Fruit fly (Drosophila melanogaster): ENCODE results near the gene sgg.

The sgg gene

DNA sequence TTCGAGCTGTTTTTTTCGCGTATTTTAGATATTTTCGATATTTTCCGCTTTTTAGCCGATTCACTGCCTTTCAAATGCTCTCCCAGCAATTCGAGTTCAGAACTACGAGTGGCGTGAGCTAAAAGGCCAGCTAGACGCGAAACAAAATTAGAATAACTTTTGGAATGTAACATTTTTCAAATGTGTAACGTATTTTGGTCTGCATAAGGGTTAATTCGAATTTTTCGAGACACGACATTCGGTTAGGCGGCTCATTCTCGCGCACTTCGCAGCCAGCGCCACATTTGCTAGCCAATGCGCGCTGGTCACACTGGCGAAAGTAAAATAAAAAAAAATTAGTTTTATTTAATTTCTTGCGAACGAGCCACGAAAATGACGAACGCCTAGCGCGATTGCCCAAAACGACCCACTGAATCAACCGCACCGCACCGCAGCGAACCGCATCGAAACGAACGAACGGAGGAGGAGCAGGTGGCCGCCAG lies 9.2 kb upstream of the sgg start, which contains the start of the genes brv3 and Pi4KIIIalpha (continued):
- TF ChIP-seq CG14667 (GFP tag; IDR thresholded peaks at IDR 0.05) (no peak), phol (tag; optimal IDR thresholded peaks at IDR 0.05) (peak; percentile 42), CG10431 (GFP tag; optimal IDR thresholded peaks at IDR 0.05) (no peak), CG13624 (GFP tag; optimal IDR thresholded peaks at IDR 0.05) (peak; percentile 4), Dref (GFP tag; IDR thresholded peaks at IDR 0.05) (peak; percentile 52), Gug (GFP tag; IDR thresholded peaks at IDR 0.05) (no peak), CG15514 (GFP tag; optimal IDR thresholded peaks at IDR 0.05) (peak; percentile 39), pfk (GFP tag; optimal IDR thresholded peaks at IDR 0.05) (no peak), CG11560 (tag; IDR thresholded peaks at IDR 0.05) (peak; percentile 62; the same call in 1 of the 3 replicates), crc (GFP tag; optimal IDR thresholded peaks at IDR 0.05) (no peak), Rfx (GFP tag; IDR thresholded peaks at IDR 0.05) (peak; percentile 40), CG7987 (GFP tag; optimal IDR thresholded peaks at IDR 0.05) (no peak), Dek (tag; optimal IDR thresholded peaks at IDR 0.05) (peak; percentile 8), Rx (GFP tag; IDR thresholded peaks at IDR 0.05) (no peak), NFAT (GFP tag; IDR thresholded peaks at IDR 0.05) (no peak), CG4730 (GFP tag; IDR thresholded peaks at IDR 0.05) (no peak), CG9609 (GFP tag; optimal IDR thresholded peaks at IDR 0.05) (no peak), her (GFP tag; optimal IDR thresholded peaks at IDR 0.05) (peak; percentile 99), CG18619 (GFP tag; optimal IDR thresholded peaks at IDR 0.05) (no peak), CG10959 (GFP tag; IDR thresholded peaks at IDR 0.05) (peak; percentile 99), slou (GFP tag; optimal IDR thresholded peaks at IDR 0.05) (no peak), CG12744 (GFP tag; optimal IDR thresholded peaks at IDR 0.05) (no peak), Bgb (GFP tag; IDR thresholded peaks at IDR 0.05; ENCODE audit: partially characterized antibody) (peak; percentile 40; the same call in 1 of the 2 replicates), sim (GFP tag; IDR thresholded peaks at IDR 0.05) (no peak), bigmax (GFP tag; optimal IDR thresholded peaks at IDR 0.05) (no peak), hkb (optimal IDR thresholded peaks at IDR 0.05) (no peak), hkb (GFP tag; IDR thresholded peaks at IDR 0.05) (no peak), CG3065 (GFP tag; optimal IDR thresholded peaks at IDR 0.05) (no peak), Atf3 (GFP tag; optimal IDR thresholded peaks at IDR 0.05) (no peak), Dp (GFP tag; optimal IDR thresholded peaks at IDR 0.05) (peak; percentile 71), HHEX (GFP tag; optimal IDR thresholded peaks at IDR 0.05) (no peak), lmd (GFP tag; IDR thresholded peaks at IDR 0.05) (no peak), hbn (GFP tag; IDR thresholded peaks at IDR 0.05; ENCODE audit: partially characterized antibody) (peak; percentile 23; the same call in 1 of the 2 replicates), E2f2 (GFP tag; IDR thresholded peaks at IDR 0.05) (peak; percentile 82), CG17359 (tag; optimal IDR thresholded peaks at IDR 0.05) (peak; percentile 69), toy (GFP tag; IDR thresholded peaks at IDR 0.05) (no peak), oc (tag; optimal IDR thresholded peaks at IDR 0.05) (no peak), CG2116 (GFP tag; optimal IDR thresholded peaks at IDR 0.05) (peak; percentile 53), Side (GFP tag; optimal IDR thresholded peaks at IDR 0.05) (no peak), cas (GFP tag; IDR thresholded peaks at IDR 0.05) (no peak), nmo (GFP tag; optimal IDR thresholded peaks at IDR 0.05) (peak; percentile 33), HmgD (GFP tag; optimal IDR thresholded peaks at IDR 0.05) (no peak), kay (GFP tag; optimal IDR thresholded peaks at IDR 0.05) (no peak), MESR4 (GFP tag; optimal IDR thresholded peaks at IDR 0.05) (peak; percentile 85), Ets97D (GFP tag; optimal IDR thresholded peaks at IDR 0.05) (peak; percentile 14), ERR (GFP tag; optimal IDR thresholded peaks at IDR 0.05) (no peak), chinmo (GFP tag; IDR thresholded peaks at IDR 0.05; ENCODE audit: partially characterized antibody) (0 out of 4 replicates have a peak, but pooled peaks have one; percentile 34), CG8089 (GFP tag; optimal IDR thresholded peaks at IDR 0.05) (no peak), CG17186 (GFP tag; optimal IDR thresholded peaks at IDR 0.05) (peak; percentile 22), Sin3A (optimal IDR thresholded peaks at IDR 0.05) (peak; percentile 49), Hsf (GFP tag; optimal IDR thresholded peaks at IDR 0.05) (no peak), gce (GFP tag; IDR thresholded peaks at IDR 0.05) (no peak)

All from whole organism, embryonic.